Fruit fly (Drosophila melanogaster): ENCODE measurements around the gene CG2691.

The CG2691 gene

DNA sequence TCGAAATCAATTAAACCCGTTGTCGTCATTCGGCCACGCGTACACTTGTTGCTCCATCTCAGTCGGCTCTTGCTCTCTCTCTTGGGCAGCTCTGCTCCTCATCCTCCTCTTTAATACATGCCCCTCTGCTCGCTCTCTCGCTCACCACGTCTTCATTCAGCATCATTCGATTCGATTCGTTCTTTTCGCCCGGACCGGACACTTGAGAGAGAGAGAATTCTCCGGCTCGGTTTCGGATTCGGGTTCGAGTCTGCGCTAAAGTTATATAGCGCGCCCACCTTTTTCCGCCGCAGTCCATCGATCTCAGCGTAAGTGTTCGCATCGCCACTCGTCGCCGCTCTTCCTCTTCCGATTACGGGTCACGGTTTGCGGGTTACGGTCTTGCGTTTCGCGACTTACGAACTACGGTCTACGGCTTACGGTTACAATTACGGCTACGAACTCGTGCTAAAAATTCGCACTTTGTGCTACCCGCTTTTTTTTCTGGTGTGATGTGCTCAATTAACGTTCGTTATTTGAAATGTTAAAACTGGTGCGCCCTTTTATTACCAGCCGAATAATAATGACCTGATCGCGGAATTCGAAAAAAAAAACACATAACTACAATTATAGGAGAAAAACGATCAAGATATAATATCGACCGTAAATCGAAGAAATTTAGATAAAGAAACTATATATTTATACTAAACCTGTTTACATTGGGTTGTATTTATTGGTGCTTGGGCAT is 17.8 kb upstream of the CG2691 start:
- no peak for TF ChIP-seq Dfd (GFP tag; optimal IDR thresholded peaks at IDR 0.05)
- TF ChIP-seq Myc (optimal IDR thresholded peaks at IDR 0.05), result no peak
- TF ChIP-seq CrebA (GFP tag; optimal IDR thresholded peaks at IDR 0.05; ENCODE audit: borderline replicate concordance), result peak; percentile 95
- TF ChIP-seq tai (GFP tag; optimal IDR thresholded peaks at IDR 0.05), result no peak
- TF ChIP-seq Mio (GFP tag; optimal IDR thresholded peaks at IDR 0.05), result no peak
- peak; percentile 85 for TF ChIP-seq h (GFP tag; optimal IDR thresholded peaks at IDR 0.05)
- TF ChIP-seq Hr83 (GFP tag; optimal IDR thresholded peaks at IDR 0.05; ENCODE audit: poor library complexity, severe bottlenecking), result peak; percentile 56
- TF ChIP-seq N (GFP tag; optimal IDR thresholded peaks at IDR 0.05), result no peak
- no peak for TF ChIP-seq sv (GFP tag; optimal IDR thresholded peaks at IDR 0.05)
- no peak for TF ChIP-seq ey (GFP tag; optimal IDR thresholded peaks at IDR 0.05)
- TF ChIP-seq jim (GFP tag; optimal IDR thresholded peaks at IDR 0.05), result no peak
- TF ChIP-seq dmrt93B (GFP tag; optimal IDR thresholded peaks at IDR 0.05), result no peak
- no peak for TF ChIP-seq GATAd (GFP tag; optimal IDR thresholded peaks at IDR 0.05)
- TF ChIP-seq HLH106 (tag; optimal IDR thresholded peaks at IDR 0.05), result no peak
- TF ChIP-seq Sp1 (GFP tag; optimal IDR thresholded peaks at IDR 0.05), result no peak
- peak; percentile 95 for TF ChIP-seq Dif (GFP tag; optimal IDR thresholded peaks at IDR 0.05; ENCODE audit: partially characterized antibody)
- TF ChIP-seq usp (GFP tag; optimal IDR thresholded peaks at IDR 0.05), result no peak
- TF ChIP-seq lola (GFP tag; optimal IDR thresholded peaks at IDR 0.05), result no peak
- TF ChIP-seq Hnf4 (GFP tag; optimal IDR thresholded peaks at IDR 0.05), result no peak
- no peak for TF ChIP-seq Abd-B (GFP tag; optimal IDR thresholded peaks at IDR 0.05)
- no peak for TF ChIP-seq pan (optimal IDR thresholded peaks at IDR 0.05)
- TF ChIP-seq foxo (GFP tag; optimal IDR thresholded peaks at IDR 0.05), result no peak
- no peak for TF ChIP-seq brk (GFP tag; optimal IDR thresholded peaks at IDR 0.05)
- TF ChIP-seq OdsH (GFP tag; optimal IDR thresholded peaks at IDR 0.05), result no peak
- TF ChIP-seq rgr (GFP tag; optimal IDR thresholded peaks at IDR 0.05), result peak; percentile 17
- no peak for TF ChIP-seq dsf (GFP tag; optimal IDR thresholded peaks at IDR 0.05; ENCODE audit: borderline replicate concordance)
- no peak for TF ChIP-seq CG9705 (GFP tag; optimal IDR thresholded peaks at IDR 0.05)
- TF ChIP-seq Hr78 (GFP tag; optimal IDR thresholded peaks at IDR 0.05), result no peak
- peak; percentile 86 to 89 for TF ChIP-seq dl (GFP tag; optimal IDR thresholded peaks at IDR 0.05; ENCODE audit: insufficient read depth in 1 of 2, partially characterized antibody in 2 of 2)
- TF ChIP-seq Vsx2 (GFP tag; optimal IDR thresholded peaks at IDR 0.05; ENCODE audit: partially characterized antibody), result peak; percentile 85
- TF ChIP-seq Rel (GFP tag; optimal IDR thresholded peaks at IDR 0.05), result no peak
- TF ChIP-seq Rel (tag; optimal IDR thresholded peaks at IDR 0.05), result peak; percentile 62
- no peak for TF ChIP-seq fru (GFP tag; optimal IDR thresholded peaks at IDR 0.05)
- no peak for TF ChIP-seq sage (GFP tag; optimal IDR thresholded peaks at IDR 0.05)
- no peak for TF ChIP-seq CG32264 (GFP tag; optimal IDR thresholded peaks at IDR 0.05)
- TF ChIP-seq psq (GFP tag; optimal IDR thresholded peaks at IDR 0.05), result no peak
- no peak for TF ChIP-seq Jra (GFP tag; optimal IDR thresholded peaks at IDR 0.05)

DNA sequence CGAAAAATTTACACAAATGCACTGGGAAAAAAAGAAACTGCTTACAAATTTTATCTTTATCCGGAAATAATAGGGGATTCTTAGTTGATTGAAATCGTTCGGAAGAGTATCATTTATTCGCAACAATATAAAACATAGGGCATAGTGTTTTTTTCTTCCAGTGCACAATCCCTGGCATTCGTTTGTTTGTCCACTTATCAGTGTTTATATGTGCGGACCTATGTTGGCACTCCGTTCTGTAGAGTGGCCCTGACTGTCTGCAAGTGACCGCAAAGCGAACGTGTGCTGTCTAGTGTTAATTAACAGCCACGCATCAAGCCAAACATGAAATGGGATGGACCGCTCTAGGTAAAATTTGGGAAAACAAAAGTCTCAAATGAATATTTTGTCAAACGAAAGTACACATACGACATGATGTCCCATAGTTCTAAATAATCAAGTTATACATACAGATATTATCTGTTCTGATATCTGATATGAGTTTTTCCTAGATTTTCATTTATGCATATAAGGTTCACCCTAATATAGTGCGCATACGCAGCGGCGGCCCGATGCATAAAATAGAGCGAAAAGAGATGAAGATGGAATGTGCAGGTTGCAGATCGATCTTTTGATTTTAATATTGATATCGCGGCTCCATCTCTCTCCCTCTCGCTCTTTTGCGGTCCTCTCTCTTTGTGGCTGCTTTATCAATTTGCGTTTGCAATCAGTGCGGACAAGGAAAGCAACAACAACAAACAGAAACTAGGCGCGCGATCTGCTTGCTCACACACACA is 17.1 kb upstream of the CG2691 start:
- TF ChIP-seq dl (GFP tag; optimal IDR thresholded peaks at IDR 0.05; ENCODE audit: insufficient read depth in 1 of 2, partially characterized antibody in 2 of 2) (no peak), Vsx2 (GFP tag; optimal IDR thresholded peaks at IDR 0.05; ENCODE audit: partially characterized antibody) (no peak), sage (GFP tag; optimal IDR thresholded peaks at IDR 0.05) (peak; percentile 26), Jra (GFP tag; optimal IDR thresholded peaks at IDR 0.05) (peak; percentile 59), Hr83 (GFP tag; optimal IDR thresholded peaks at IDR 0.05; ENCODE audit: poor library complexity, severe bottlenecking) (peak; percentile 57), ey (GFP tag; optimal IDR thresholded peaks at IDR 0.05) (peak; percentile 84), foxo (GFP tag; optimal IDR thresholded peaks at IDR 0.05) (peak in 1 of 2 experiments; percentile 83), rgr (GFP tag; optimal IDR thresholded peaks at IDR 0.05) (peak; percentile 87), fru (GFP tag; optimal IDR thresholded peaks at IDR 0.05) (peak; percentile 78), dmrt93B (GFP tag; optimal IDR thresholded peaks at IDR 0.05) (peak; percentile 46), N (GFP tag; optimal IDR thresholded peaks at IDR 0.05) (no peak), CG32264 (GFP tag; optimal IDR thresholded peaks at IDR 0.05) (no peak), dsf (GFP tag; optimal IDR thresholded peaks at IDR 0.05; ENCODE audit: borderline replicate concordance) (no peak), GATAd (GFP tag; optimal IDR thresholded peaks at IDR 0.05) (no peak), CG9705 (GFP tag; optimal IDR thresholded peaks at IDR 0.05) (no peak), Sp1 (GFP tag; optimal IDR thresholded peaks at IDR 0.05) (peak; percentile 42), usp (GFP tag; optimal IDR thresholded peaks at IDR 0.05) (no peak), lola (GFP tag; optimal IDR thresholded peaks at IDR 0.05) (no peak), psq (GFP tag; optimal IDR thresholded peaks at IDR 0.05) (peak; percentile 37), Abd-B (GFP tag; optimal IDR thresholded peaks at IDR 0.05) (no peak), Hnf4 (GFP tag; optimal IDR thresholded peaks at IDR 0.05) (peak; percentile 81), OdsH (GFP tag; optimal IDR thresholded peaks at IDR 0.05) (peak; percentile 75), br (GFP tag; optimal IDR thresholded peaks at IDR 0.05) (peak; percentile 69), Myc (optimal IDR thresholded peaks at IDR 0.05) (no peak), sv (GFP tag; optimal IDR thresholded peaks at IDR 0.05) (peak; percentile 92), h (GFP tag; optimal IDR thresholded peaks at IDR 0.05) (peak; percentile 78), Mio (GFP tag; optimal IDR thresholded peaks at IDR 0.05) (no peak), woc (GFP tag; optimal IDR thresholded peaks at IDR 0.05) (peak; percentile 34), pan (optimal IDR thresholded peaks at IDR 0.05) (no peak), jim (GFP tag; optimal IDR thresholded peaks at IDR 0.05) (no peak), Hr78 (GFP tag; optimal IDR thresholded peaks at IDR 0.05) (no peak), HLH106 (tag; optimal IDR thresholded peaks at IDR 0.05) (peak; percentile 48), CrebA (GFP tag; optimal IDR thresholded peaks at IDR 0.05; ENCODE audit: borderline replicate concordance) (no peak), Rel (GFP tag; optimal IDR thresholded peaks at IDR 0.05) (no peak), Rel (tag; optimal IDR thresholded peaks at IDR 0.05) (no peak), Dif (GFP tag; optimal IDR thresholded peaks at IDR 0.05; ENCODE audit: partially characterized antibody) (no peak), Dfd (GFP tag; optimal IDR thresholded peaks at IDR 0.05) (no peak), tai (GFP tag; optimal IDR thresholded peaks at IDR 0.05) (peak; percentile 65), brk (GFP tag; optimal IDR thresholded peaks at IDR 0.05) (peak; percentile 12)
